Fruit fly (Drosophila melanogaster) whole organism: Measurements from ENCODE around the gene CG13385.

Source experiments
- CG8478 ChIP-seq: fragments of >200 bp; optimal IDR thresholded peaks from 2 replicates; lab custom pipeline; 2018; ENCODE audit warnings: inconsistent platforms
- Dll ChIP-seq: fragments of >200 bp; optimal IDR thresholded peaks from 2 replicates; lab custom pipeline; 2017
- pan ChIP-seq: fragments of >200 bp; optimal IDR thresholded peaks from 2 replicates; lab custom pipeline; 2017
- psq ChIP-seq: fragments of >200 bp; optimal IDR thresholded peaks from 2 replicates; lab custom pipeline; 2017
- usp ChIP-seq: fragments of >200 bp; optimal IDR thresholded peaks from 2 replicates; lab custom pipeline; 2017; ENCODE audit warnings: missing biosample characterization, missing genetic modification characterization, mixed read lengths

DNA sequence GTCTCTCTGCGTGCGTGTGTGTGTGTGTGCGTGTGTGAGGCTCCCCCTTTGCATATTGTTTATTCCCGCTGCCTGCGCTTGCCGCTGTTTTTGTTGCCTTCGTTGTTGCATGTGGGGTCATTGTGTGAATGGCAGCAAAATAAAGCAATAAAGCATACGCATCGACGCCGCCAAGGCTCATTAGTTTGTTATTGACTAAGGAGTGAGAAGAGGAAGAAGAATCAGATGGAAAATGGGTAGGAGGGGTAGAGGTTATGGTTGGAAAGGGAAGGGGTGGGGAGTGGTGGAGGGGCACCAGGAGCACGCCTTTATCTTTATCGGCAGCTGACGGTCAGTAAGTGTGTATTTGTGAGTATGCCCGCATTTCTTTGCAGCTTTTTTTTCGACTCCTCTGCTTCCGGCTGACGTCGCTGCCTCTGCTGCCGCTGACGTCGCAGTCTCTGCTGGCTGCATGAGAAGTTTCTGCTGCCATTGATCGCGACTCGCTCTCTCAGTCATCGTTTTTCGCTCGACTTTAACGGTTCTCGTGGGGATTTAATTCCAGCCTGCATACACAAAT, 23.0 kb downstream of the CG13385 start:
- no peak for TF ChIP-seq CG8478
- no peak for TF ChIP-seq usp
- no peak for TF ChIP-seq pan (lab: Kevin White, UChicago)
- no peak for TF ChIP-seq psq (lab: Kevin White, UChicago)
- no peak for TF ChIP-seq Dll
